Worm (Caenorhabditis elegans): ENCODE measurements around the gene srbc-60.

srbc-60 gene

DNA sequence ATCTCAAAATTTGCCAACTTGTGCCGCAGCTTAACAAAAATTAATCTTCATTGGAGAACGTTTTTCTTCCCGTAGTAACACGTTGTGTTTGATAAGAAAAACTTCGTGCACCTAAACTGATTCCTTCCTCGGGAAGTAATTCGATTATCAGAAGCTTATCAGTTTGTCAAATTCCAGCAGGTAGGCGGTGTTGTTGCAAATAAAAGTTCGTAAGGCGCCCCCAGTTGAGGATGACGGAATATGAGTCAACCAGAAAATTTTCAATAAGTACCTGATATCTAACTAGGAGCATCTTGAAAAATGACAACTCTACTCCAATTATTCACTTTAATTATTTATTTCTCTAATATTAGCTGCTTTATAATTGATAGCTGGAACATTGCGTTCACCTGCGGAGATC, 38.3 kb upstream of the srbc-60 start, which contains the start of gene C05E4.7:
TSS of gene C05E4.7 (plus strand) at position 301 of the 400 bp plus-strand sequence.
- TF ChIP-seq aha-1 (tag; optimal IDR thresholded peaks at IDR 0.05) (no peak), efl-1 (optimal IDR thresholded peaks at IDR 0.05) (no peak), efl-1 (GFP tag; optimal IDR thresholded peaks at IDR 0.05 in 1 of 2) (peak in 1 of 2 experiments; percentile 32)

ce11 chrV:743348-743747, 36.8 kb upstream of the srbc-60 start, which contains the start of gene str-134:
Gene str-134 (plus strand): TSS chrV:743648.
- TF ChIP-seq xbp-1 (tag; optimal IDR thresholded peaks at IDR 0.05), result no peak
- no peak for TF ChIP-seq ceh-8 (GFP tag; optimal IDR thresholded peaks at IDR 0.05)
- no peak for TF ChIP-seq C04F5.9 (tag; optimal IDR thresholded peaks at IDR 0.05)
- no peak for TF ChIP-seq nhr-12 (tag; optimal IDR thresholded peaks at IDR 0.05)
- no peak for TF ChIP-seq nhr-47 (tag; optimal IDR thresholded peaks at IDR 0.05)
- TF ChIP-seq hpl-2 (GFP tag; optimal IDR thresholded peaks at IDR 0.05), result no peak
- no peak for TF ChIP-seq zag-1 (tag; optimal IDR thresholded peaks at IDR 0.05)
- no peak for TF ChIP-seq lin-35 (GFP tag; optimal IDR thresholded peaks at IDR 0.05)
- no peak for TF ChIP-seq dpl-1 (GFP tag; optimal IDR thresholded peaks at IDR 0.05)
- no peak for TF ChIP-seq isw-1 (GFP tag; IDR thresholded peaks at IDR 0.05)
- TF ChIP-seq ztf-4 (tag; optimal IDR thresholded peaks at IDR 0.05), result no peak
- TF ChIP-seq nhr-20 (tag; optimal IDR thresholded peaks at IDR 0.05), result no peak
- no peak for TF ChIP-seq fkh-10 (GFP tag; optimal IDR thresholded peaks at IDR 0.05)
- TF ChIP-seq snpc-4 (tag; optimal IDR thresholded peaks at IDR 0.05), result no peak
- no peak for TF ChIP-seq tlp-1 (tag; optimal IDR thresholded peaks at IDR 0.05)
- TF ChIP-seq mab-9 (GFP tag; IDR thresholded peaks at IDR 0.05), result no peak
- no peak for TF ChIP-seq ama-1 (optimal IDR thresholded peaks at IDR 0.05)

- no peak for TF ChIP-seq nhr-237 (tag; optimal IDR thresholded peaks at IDR 0.05)
- no peak for TF ChIP-seq pag-3 (tag; optimal IDR thresholded peaks at IDR 0.05; ENCODE audit: borderline replicate concordance, insufficient read depth)
- TF ChIP-seq dsc-1 (tag; optimal IDR thresholded peaks at IDR 0.05), result no peak
- no peak for TF ChIP-seq ces-1 (GFP tag; optimal IDR thresholded peaks at IDR 0.05)
- TF ChIP-seq alr-1 (tag; optimal IDR thresholded peaks at IDR 0.05; ENCODE audit: borderline replicate concordance), result no peak
- no peak for TF ChIP-seq nhr-76 (tag; optimal IDR thresholded peaks at IDR 0.05)
Observed at ce11 chrV:748044-748443, 32.1 kb upstream of the srbc-60 start, which contains the start of gene sri-4. Gene sri-4 (plus strand): TSS chrV:748344.

DNA sequence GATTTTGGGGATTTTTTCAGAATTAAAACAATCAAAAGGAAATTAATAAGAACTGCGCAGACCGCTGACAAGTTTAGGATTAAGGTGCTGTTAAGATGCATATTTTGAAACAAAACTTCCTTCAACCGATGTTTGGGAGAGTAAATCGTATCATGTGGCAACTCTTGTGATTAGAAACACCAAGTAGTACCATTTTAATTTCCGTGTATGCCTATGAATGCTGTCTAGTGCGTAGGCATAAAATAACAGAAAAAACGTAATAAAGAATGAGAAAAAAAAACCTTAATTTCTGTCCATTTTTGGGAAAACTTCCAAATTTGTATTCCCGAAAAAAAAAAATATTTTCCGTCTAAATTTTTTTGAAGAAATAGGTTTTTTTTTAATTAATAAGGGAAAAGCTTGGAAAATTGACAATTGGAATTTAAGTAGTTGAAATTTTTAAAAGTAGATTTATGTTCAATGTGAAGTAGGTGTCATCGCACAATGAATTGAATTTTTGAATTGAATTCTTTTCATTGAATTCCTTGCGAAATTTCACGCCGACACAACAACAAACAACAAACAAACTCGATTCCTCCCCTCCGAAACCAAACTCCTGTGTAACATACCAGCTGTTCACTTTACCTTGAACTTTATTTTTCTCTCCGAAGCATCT, 27.3 kb upstream of the srbc-60 start, which contains the start of the genes str-262 and srp-1:
TSS of gene str-262 (minus strand) at position 101 of the 655 bp plus-strand sequence.
TSS of gene srp-1 (plus strand) at position 605 of the 655 bp plus-strand sequence.
- TF ChIP-seq sox-4 (tag; optimal IDR thresholded peaks at IDR 0.05) (no peak), egl-13 (tag; optimal IDR thresholded peaks at IDR 0.05) (no peak), hlh-4 (tag; optimal IDR thresholded peaks at IDR 0.05) (no peak), unc-86 (tag; optimal IDR thresholded peaks at IDR 0.05) (no peak), nhr-90 (tag; optimal IDR thresholded peaks at IDR 0.05; ENCODE audit: poor library complexity) (no peak), alr-1 (tag; optimal IDR thresholded peaks at IDR 0.05; ENCODE audit: borderline replicate concordance) (no peak), pax-3 (tag; optimal IDR thresholded peaks at IDR 0.05) (no peak), aly-2 (tag; optimal IDR thresholded peaks at IDR 0.05) (no peak), ets-5 (GFP tag; IDR thresholded peaks at IDR 0.05) (no peak), lin-13 (GFP tag; optimal IDR thresholded peaks at IDR 0.05) (no peak), dpl-1 (GFP tag; optimal IDR thresholded peaks at IDR 0.05) (no peak), lin-14 (GFP tag; optimal IDR thresholded peaks at IDR 0.05) (no peak), nhr-85 (tag) (no peak), tbx-2 (tag; optimal IDR thresholded peaks at IDR 0.05) (no peak), aha-1 (tag; optimal IDR thresholded peaks at IDR 0.05) (no peak), C34B4.2 (tag; optimal IDR thresholded peaks at IDR 0.05) (no peak), nhr-28 (tag; optimal IDR thresholded peaks at IDR 0.05) (no peak), ceh-82 (tag; optimal IDR thresholded peaks at IDR 0.05) (no peak)

All from whole organism, L1 larva.